Fruit fly (Drosophila melanogaster): ENCODE measurements around the gene CG12674.

Gene CG12674

dm6 chr2L:2079619-2080018 is at the start of gene CG12674:
Gene CG12674, plus strand, starts transcription at chr2L:2079919.
- no peak for TF ChIP-seq noc (tag; optimal IDR thresholded peaks at IDR 0.05)

- TF ChIP-seq noc (tag; optimal IDR thresholded peaks at IDR 0.05): no peak
Observed at dm6 chr2L:2031522-2031921, 48.2 kb upstream of the CG12674 start.

- TF ChIP-seq noc (tag; optimal IDR thresholded peaks at IDR 0.05): no peak
Observed at dm6 chr2L:2032076-2032475, 47.6 kb upstream of the CG12674 start.

dm6 chr2L:2035941-2036340 is 43.8 kb upstream of the CG12674 start, which contains the start of gene CG42296:
Gene CG42296, minus strand, starts transcription at chr2L:2036041.
- TF ChIP-seq noc (tag; optimal IDR thresholded peaks at IDR 0.05): no peak

- no peak for TF ChIP-seq noc (tag; optimal IDR thresholded peaks at IDR 0.05)
Observed at dm6 chr2L:2037165-2037550, 42.6 kb upstream of the CG12674 start, which contains the start of gene lectin-22C. Gene lectin-22C, minus strand, starts transcription at chr2L:2037265.

- no peak for TF ChIP-seq noc (tag; optimal IDR thresholded peaks at IDR 0.05)
Observed at dm6 chr2L:2037551-2038252, 42.0 kb upstream of the CG12674 start.

- no peak for TF ChIP-seq noc (tag; optimal IDR thresholded peaks at IDR 0.05)
Observed at dm6 chr2L:2038253-2038955, 41.3 kb upstream of the CG12674 start.

- TF ChIP-seq noc (tag; optimal IDR thresholded peaks at IDR 0.05): no peak
Observed at dm6 chr2L:2038956-2039263, 40.8 kb upstream of the CG12674 start.

- no peak for TF ChIP-seq noc (tag; optimal IDR thresholded peaks at IDR 0.05)
Observed at dm6 chr2L:2039458-2039857, 40.3 kb upstream of the CG12674 start.

- no peak for TF ChIP-seq noc (tag; optimal IDR thresholded peaks at IDR 0.05)
Observed at dm6 chr2L:2042072-2042471, 37.6 kb upstream of the CG12674 start.

dm6 chr2L:2044826-2045225 is 34.9 kb upstream of the CG12674 start:
- TF ChIP-seq noc (tag; optimal IDR thresholded peaks at IDR 0.05): no peak

dm6 chr2L:2045265-2045664 is 34.5 kb upstream of the CG12674 start, which contains the start of gene Kebab:
Gene Kebab, plus strand, starts transcription at chr2L:2045494.
- no peak for TF ChIP-seq noc (tag; optimal IDR thresholded peaks at IDR 0.05)

dm6 chr2L:2054289-2054688 is 25.4 kb upstream of the CG12674 start, which contains the start of gene Or22c:
Gene Or22c, plus strand, starts transcription at chr2L:2054589.
- no peak for TF ChIP-seq noc (tag; optimal IDR thresholded peaks at IDR 0.05)

- TF ChIP-seq noc (tag; optimal IDR thresholded peaks at IDR 0.05): no peak
Observed at dm6 chr2L:2072970-2073369, 6.7 kb upstream of the CG12674 start.

- no peak for TF ChIP-seq noc (tag; optimal IDR thresholded peaks at IDR 0.05)
Observed at dm6 chr2L:2084349-2084748, 4.6 kb downstream of the CG12674 start.

dm6 chr2L:2090235-2090634 is 10.5 kb downstream of the CG12674 start:
- no peak for TF ChIP-seq noc (tag; optimal IDR thresholded peaks at IDR 0.05)

- no peak for TF ChIP-seq noc (tag; optimal IDR thresholded peaks at IDR 0.05)
Observed at dm6 chr2L:2109746-2110145, 30.0 kb downstream of the CG12674 start, which contains the start of gene dpr3. Gene dpr3, minus strand, starts transcription at chr2L:2109878.

Measured in whole organism, larva.